Worm (Caenorhabditis elegans) whole organism, L4/young adult: ENCODE measurements around the gene T28A8.3.

Experiments
- W03F9.2 ChIP-seq: fragments of 150-350 bp; optimal IDR thresholded peaks from 2 replicates; lab custom pipeline; 2014; ENCODE audit warnings: missing biosample characterization, missing genetic modification characterization
- dao-5 ChIP-seq: sonication (generic microtip); optimal IDR thresholded peaks from 2 replicates; lab custom pipeline; 2016; ENCODE audit warnings: missing genotype, missing genetic modification characterization, moderate library complexity, missing compliant biosample characterization
- him-1 ChIP-seq: sonication (generic microtip); optimal IDR thresholded peaks from 2 replicates; lab custom pipeline; 2016; ENCODE audit warnings: missing genotype, missing genetic modification reagents, missing genetic modification characterization, missing compliant biosample characterization

ce11 chrIII:13525118-13525839, 19.5 kb downstream of the T28A8.3 start:
- no peak for TF ChIP-seq dao-5 (tag; lab: Kevin White, UChicago)
- TF ChIP-seq W03F9.2 (tag; lab: Kevin White, UChicago) = no peak
- no peak for TF ChIP-seq him-1 (tag; lab: Kevin White, UChicago)
